Fruit fly (Drosophila melanogaster): Measurements from ENCODE around the gene mip130.

The mip130 gene

DNA sequence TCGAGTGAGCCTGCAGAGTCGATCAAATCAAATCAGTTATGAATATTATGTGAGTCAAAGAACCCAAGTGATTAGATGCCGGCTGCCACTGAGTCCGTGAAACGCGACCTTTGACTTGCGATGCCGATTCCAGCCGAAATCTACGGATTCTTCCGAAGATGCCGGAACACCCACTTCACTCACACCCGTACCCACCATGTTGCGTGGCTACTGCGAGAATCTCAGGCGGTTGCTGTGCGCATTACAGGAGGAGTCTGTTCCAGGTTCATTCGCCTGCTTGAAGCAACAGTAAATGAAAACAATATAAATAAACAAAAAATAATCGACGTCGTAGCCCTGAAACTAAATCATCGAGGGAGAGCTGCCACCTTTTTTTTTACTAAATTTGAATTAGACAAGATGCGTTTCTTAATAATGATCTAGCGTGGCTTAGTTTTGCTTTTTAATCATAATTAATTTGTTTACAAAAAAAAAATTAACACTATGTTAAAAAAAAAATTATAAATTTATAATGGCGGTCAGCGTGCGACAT, 6.4 kb upstream of the mip130 start, which contains the start of gene Ldaf1 (continued):
- no peak for TF ChIP-seq run (tag; optimal IDR thresholded peaks at IDR 0.05)
- no peak for TF ChIP-seq Mad (GFP tag; optimal IDR thresholded peaks at IDR 0.05)
- TF ChIP-seq CG11093 (GFP tag; IDR thresholded peaks at IDR 0.05): no peak
- no peak for TF ChIP-seq Ravus (GFP tag; IDR thresholded peaks at IDR 0.05)
- no peak for TF ChIP-seq bcd (GFP tag; optimal IDR thresholded peaks at IDR 0.05)
- TF ChIP-seq pros (GFP tag; optimal IDR thresholded peaks at IDR 0.05): no peak
- no peak for TF ChIP-seq HLH4C (GFP tag; IDR thresholded peaks at IDR 0.05; ENCODE audit: partially characterized antibody)
- TF ChIP-seq sens (GFP tag): peak; percentile 69
- TF ChIP-seq CG13894 (tag; optimal IDR thresholded peaks at IDR 0.05): no peak
- no peak for TF ChIP-seq tup (GFP tag; optimal IDR thresholded peaks at IDR 0.05)
- peak; percentile 28 for TF ChIP-seq trem (tag; optimal IDR thresholded peaks at IDR 0.05)
- TF ChIP-seq CG12299 (tag; optimal IDR thresholded peaks at IDR 0.05): no peak
- no peak for TF ChIP-seq NK7.1 (GFP tag; optimal IDR thresholded peaks at IDR 0.05)
- no peak for TF ChIP-seq CG15601 (tag; optimal IDR thresholded peaks at IDR 0.05)
- TF ChIP-seq Hmr (GFP tag; optimal IDR thresholded peaks at IDR 0.05): no peak
- no peak for TF ChIP-seq gcm (GFP tag; optimal IDR thresholded peaks at IDR 0.05)
- TF ChIP-seq hb (GFP tag; IDR thresholded peaks at IDR 0.05; ENCODE audit: partially characterized antibody): no peak
- peak in 1 of 2 experiments; percentile 55 for TF ChIP-seq Hr78 (GFP tag; optimal IDR thresholded peaks at IDR 0.05)
- TF ChIP-seq odd (GFP tag; optimal IDR thresholded peaks at IDR 0.05): no peak
- TF ChIP-seq tap (tag; optimal IDR thresholded peaks at IDR 0.05): no peak
- TF ChIP-seq CG8924 (tag; optimal IDR thresholded peaks at IDR 0.05): peak; percentile 2
- TF ChIP-seq h (optimal IDR thresholded peaks at IDR 0.05): no peak
- no peak for TF ChIP-seq ase (GFP tag; IDR thresholded peaks at IDR 0.05)
- TF ChIP-seq CG12391 (tag; optimal IDR thresholded peaks at IDR 0.05): no peak
- no peak for TF ChIP-seq CG18764 (GFP tag; optimal IDR thresholded peaks at IDR 0.05)
- no peak for TF ChIP-seq CG9797 (GFP tag; optimal IDR thresholded peaks at IDR 0.05)
- TF ChIP-seq jigr1 (GFP tag; IDR thresholded peaks at IDR 0.05): no peak
- no peak for TF ChIP-seq dati (GFP tag; IDR thresholded peaks at IDR 0.05)
- TF ChIP-seq CG7987 (GFP tag; optimal IDR thresholded peaks at IDR 0.05): no peak
- peak; percentile 11 for TF ChIP-seq CG2678 (tag; optimal IDR thresholded peaks at IDR 0.05)
- TF ChIP-seq exex (tag; optimal IDR thresholded peaks at IDR 0.05): no peak
- TF ChIP-seq CG1792 (GFP tag; optimal IDR thresholded peaks at IDR 0.05): no peak
- TF ChIP-seq HLHmδ (GFP tag; optimal IDR thresholded peaks at IDR 0.05): no peak
- TF ChIP-seq pan (optimal IDR thresholded peaks at IDR 0.05): no peak
- no peak for TF ChIP-seq pan (GFP tag; optimal IDR thresholded peaks at IDR 0.05 in 1 of 2, IDR thresholded peaks at IDR 0.05 in 1 of 2)
- no peak for TF ChIP-seq CG12155 (GFP tag; optimal IDR thresholded peaks at IDR 0.05)
- TF ChIP-seq Sry-δ (GFP tag; optimal IDR thresholded peaks at IDR 0.05): peak; percentile 5
- peak; percentile 20 for TF ChIP-seq CG3281 (GFP tag; optimal IDR thresholded peaks at IDR 0.05)
- no peak for TF ChIP-seq ERR (GFP tag; optimal IDR thresholded peaks at IDR 0.05)
- no peak for TF ChIP-seq nerfin-2 (GFP tag; IDR thresholded peaks at IDR 0.05; ENCODE audit: partially characterized antibody)
- TF ChIP-seq Hmx (GFP tag; optimal IDR thresholded peaks at IDR 0.05): no peak
- TF ChIP-seq eve (GFP tag; optimal IDR thresholded peaks at IDR 0.05): no peak
- TF ChIP-seq trh (GFP tag; optimal IDR thresholded peaks at IDR 0.05): no peak
- TF ChIP-seq CG3838 (GFP tag; optimal IDR thresholded peaks at IDR 0.05): no peak
- TF ChIP-seq eyg (GFP tag; optimal IDR thresholded peaks at IDR 0.05): no peak
